Fruit fly (Drosophila melanogaster) whole organism, embryonic: Measurements from ENCODE around the gene APC4.
A peak's percentile ranks its signal among the peaks of the same experiment; 100 is the strongest.

Experiments
- BtbVII ChIP-seq: fragments of 200-800 bp; sonication (Bioruptor generic); optimal IDR thresholded peaks from 3 replicates; lab custom pipeline; 2017; ENCODE audit warnings: missing biosample characterization, mild to moderate bottlenecking, missing genetic modification characterization
- CG10431 ChIP-seq: fragments of 200-800 bp; sonication (Bioruptor generic); optimal IDR thresholded peaks from 3 replicates; lab custom pipeline; 2018; ENCODE audit warnings: missing biosample characterization, mild to moderate bottlenecking, missing genetic modification characterization
- CG10565 ChIP-seq: fragments of 200-800 bp; sonication (Bioruptor generic); optimal IDR thresholded peaks from 3 replicates; lab custom pipeline; 2016; ENCODE audit warnings: missing biosample characterization, mild to moderate bottlenecking, missing genetic modification characterization
- CG11695 ChIP-seq: fragments of 200-800 bp; sonication (Bioruptor generic); IDR thresholded peaks from 3 replicates; pipeline ENCODE4 v1.3.6; 2022; ENCODE audit warnings: missing biosample characterization, missing genetic modification characterization
- CG12236 ChIP-seq: fragments of 200-800 bp; sonication (Bioruptor generic); optimal IDR thresholded peaks from 2 replicates; lab custom pipeline; 2016; ENCODE audit warnings: missing biosample characterization, missing genetic modification characterization
- CG13287 ChIP-seq: fragments of 200-800 bp; sonication (Bioruptor generic); IDR thresholded peaks from 2 replicates; pipeline ENCODE4 v1.3.6; 2022; ENCODE audit warnings: missing biosample characterization, missing genetic modification characterization; ENCODE audit not compliant: partially characterized antibody
- CG13624 ChIP-seq: fragments of 200-800 bp; sonication (Bioruptor generic); optimal IDR thresholded peaks from 2 replicates; lab custom pipeline; 2016; ENCODE audit warnings: missing biosample characterization, missing genetic modification characterization
- CG14014 ChIP-seq: fragments of 200-800 bp; sonication (Bioruptor generic); IDR thresholded peaks from 2 replicates; pipeline ENCODE4 v1.3.6; 2022; ENCODE audit warnings: missing biosample characterization, missing genetic modification characterization
- CG14710 ChIP-seq: fragments of 200-800 bp; sonication (Bioruptor generic); optimal IDR thresholded peaks from 3 replicates; lab custom pipeline; 2019; ENCODE audit warnings: missing biosample characterization, mild to moderate bottlenecking, missing genetic modification characterization, moderate library complexity
- CG14860 ChIP-seq: fragments of 200-800 bp; sonication (Bioruptor generic); IDR thresholded peaks from 3 replicates; pipeline ENCODE4 v1.3.6; 2022; ENCODE audit warnings: missing biosample characterization, missing genetic modification characterization; ENCODE audit not compliant: partially characterized antibody
- CG14965 ChIP-seq: fragments of 200-800 bp; sonication (Bioruptor generic); optimal IDR thresholded peaks from 2 replicates; lab custom pipeline; 2016; ENCODE audit warnings: missing biosample characterization, missing genetic modification characterization, borderline replicate concordance
- CG15601 ChIP-seq: fragments of 200-800 bp; sonication (Bioruptor generic); optimal IDR thresholded peaks from 3 replicates; lab custom pipeline; 2019; ENCODE audit warnings: missing biosample characterization, mild to moderate bottlenecking, missing genetic modification characterization, moderate library complexity
- CG17802 ChIP-seq: fragments of 200-800 bp; sonication (Bioruptor generic); optimal IDR thresholded peaks from 2 replicates; lab custom pipeline; 2018; ENCODE audit warnings: missing biosample characterization, mild to moderate bottlenecking, missing genetic modification characterization, moderate library complexity
- CG18619 ChIP-seq: fragments of 200-800 bp; sonication (Bioruptor generic); optimal IDR thresholded peaks from 3 replicates; lab custom pipeline; 2017; ENCODE audit warnings: missing biosample characterization, mild to moderate bottlenecking, missing genetic modification characterization
- CG18764 ChIP-seq: fragments of 200-800 bp; sonication (Bioruptor generic); optimal IDR thresholded peaks from 3 replicates; lab custom pipeline; 2016; ENCODE audit warnings: missing biosample characterization, missing genetic modification characterization
- CG2202 ChIP-seq: fragments of 200-800 bp; sonication (Bioruptor generic); optimal IDR thresholded peaks from 2 replicates; lab custom pipeline; 2018; ENCODE audit warnings: missing biosample characterization, mild to moderate bottlenecking, missing genetic modification characterization
- CG3407 ChIP-seq: fragments of 200-800 bp; sonication (Bioruptor generic); optimal IDR thresholded peaks from 2 replicates; lab custom pipeline; 2018; ENCODE audit warnings: missing biosample characterization, mild to moderate bottlenecking, missing genetic modification characterization
- CG34422 ChIP-seq: fragments of 200-800 bp; sonication (Bioruptor generic); IDR thresholded peaks from 3 replicates; pipeline ENCODE4 v1.3.6; 2022; ENCODE audit warnings: missing biosample characterization, missing genetic modification characterization
- CG42726 ChIP-seq: fragments of 200-800 bp; sonication (Bioruptor generic); IDR thresholded peaks from 2 replicates; pipeline ENCODE4 v1.3.6; 2022; ENCODE audit warnings: missing biosample characterization, missing genetic modification characterization; ENCODE audit not compliant: partially characterized antibody
- CG4360 ChIP-seq: fragments of 200-800 bp; sonication (Bioruptor generic); IDR thresholded peaks from 2 replicates; pipeline ENCODE4 v1.3.6; 2022; ENCODE audit warnings: missing biosample characterization, missing genetic modification characterization
- CG43689 ChIP-seq: fragments of 200-800 bp; sonication (Bioruptor generic); IDR thresholded peaks from 2 replicates; pipeline ENCODE4 v1.3.6; 2022; ENCODE audit warnings: missing biosample characterization, missing genetic modification characterization
- CG6765 ChIP-seq: fragments of 200-800 bp; sonication (Bioruptor generic); optimal IDR thresholded peaks from 3 replicates; lab custom pipeline; 2017; ENCODE audit warnings: missing biosample characterization, mild to moderate bottlenecking, missing genetic modification characterization
- CG7357 ChIP-seq: fragments of 200-800 bp; sonication (Bioruptor generic); IDR thresholded peaks from 3 replicates; pipeline ENCODE4 v1.3.6; 2022; ENCODE audit warnings: missing biosample characterization, missing genetic modification characterization
- CG7556 ChIP-seq: fragments of 200-800 bp; sonication (Bioruptor generic); optimal IDR thresholded peaks from 2 replicates; lab custom pipeline; 2017; ENCODE audit warnings: missing biosample characterization, mild to moderate bottlenecking, missing genetic modification characterization
- CG7928 ChIP-seq: fragments of 200-800 bp; sonication (Bioruptor generic); optimal IDR thresholded peaks from 2 replicates; lab custom pipeline; 2017; ENCODE audit warnings: missing biosample characterization, mild to moderate bottlenecking, missing genetic modification characterization
- CG8388 ChIP-seq: fragments of 200-800 bp; sonication (Bioruptor generic); optimal IDR thresholded peaks from 2 replicates; lab custom pipeline; 2019; ENCODE audit warnings: missing biosample characterization, mild to moderate bottlenecking, missing genetic modification characterization, moderate library complexity
- Dad ChIP-seq: fragments of 200-800 bp; sonication (Bioruptor generic); optimal IDR thresholded peaks from 3 replicates; lab custom pipeline; 2016; ENCODE audit warnings: missing biosample characterization, missing genetic modification characterization
- Dek ChIP-seq: fragments of 200-800 bp; sonication (Bioruptor generic); optimal IDR thresholded peaks from 3 replicates; lab custom pipeline; 2019; ENCODE audit warnings: missing biosample characterization, mild to moderate bottlenecking, missing genetic modification characterization, moderate library complexity
- Doc3 ChIP-seq: fragments of 200-800 bp; sonication (Bioruptor generic); IDR thresholded peaks from 3 replicates; pipeline ENCODE4 v1.3.6; 2022; ENCODE audit warnings: missing biosample characterization, missing genetic modification characterization; ENCODE audit not compliant: partially characterized antibody
- ERR ChIP-seq: fragments of 200-800 bp; sonication (Bioruptor generic); optimal IDR thresholded peaks from 2 replicates; lab custom pipeline; 2016; ENCODE audit warnings: missing biosample characterization, missing genetic modification characterization
- Ets65A ChIP-seq: fragments of 200-800 bp; sonication (Bioruptor generic); peaks from one replicate; lab custom pipeline; 2016; ENCODE audit warnings: missing biosample characterization, missing genetic modification characterization
- Hr3 ChIP-seq: fragments of 200-800 bp; sonication (Bioruptor generic); optimal IDR thresholded peaks from 3 replicates; lab custom pipeline; 2016; ENCODE audit warnings: missing biosample characterization, missing genetic modification characterization
- Hsf ChIP-seq: fragments of 200-800 bp; sonication (Bioruptor generic); optimal IDR thresholded peaks from 3 replicates; lab custom pipeline; 2016; ENCODE audit warnings: missing biosample characterization, missing genetic modification characterization
- NFAT ChIP-seq: fragments of 200-800 bp; sonication (Bioruptor generic); IDR thresholded peaks from 2 replicates; pipeline ENCODE4 v1.3.6; 2022; ENCODE audit warnings: missing biosample characterization, missing genetic modification characterization
- Optix ChIP-seq: fragments of 200-800 bp; sonication (Bioruptor generic); IDR thresholded peaks from 3 replicates; pipeline ENCODE4 v1.3.6; 2022; ENCODE audit warnings: missing biosample characterization, missing genetic modification characterization
- PHDP ChIP-seq: fragments of 200-800 bp; sonication (Bioruptor generic); optimal IDR thresholded peaks from 3 replicates; lab custom pipeline; 2018; ENCODE audit warnings: missing biosample characterization, mild to moderate bottlenecking, missing genetic modification characterization, moderate library complexity
- Stat92E ChIP-seq, 3 experiments: fragments of >200 bp in 2 of 3; fragments of 200-800 bp in 1 of 3; sonication (Bioruptor generic) in 1 of 3; optimal IDR thresholded peaks; 2 replicates each; lab custom pipeline; 2017 to 2019; ENCODE audit warnings: missing biosample characterization in 3 of 3, missing genetic modification characterization in 3 of 3, mild to moderate bottlenecking in 1 of 3, moderate library complexity in 1 of 3
- amos ChIP-seq: fragments of 200-800 bp; sonication (Bioruptor generic); IDR thresholded peaks from 2 replicates; pipeline ENCODE4 v1.3.6; 2022; ENCODE audit warnings: missing biosample characterization, missing genetic modification characterization; ENCODE audit not compliant: partially characterized antibody
- az2 ChIP-seq: fragments of 200-800 bp; sonication (Bioruptor generic); optimal IDR thresholded peaks from 3 replicates; lab custom pipeline; 2016; ENCODE audit warnings: missing biosample characterization, missing genetic modification characterization
- bigmax ChIP-seq: fragments of 200-800 bp; sonication (Bioruptor generic); optimal IDR thresholded peaks from 2 replicates; lab custom pipeline; 2018; ENCODE audit warnings: missing biosample characterization, mild to moderate bottlenecking, missing genetic modification characterization
- gro ChIP-seq: fragments of 200-800 bp; sonication (Bioruptor generic); optimal IDR thresholded peaks from 2 replicates; lab custom pipeline; 2016; ENCODE audit warnings: missing biosample characterization, missing genetic modification characterization
- lmd ChIP-seq: fragments of 200-800 bp; sonication (Bioruptor generic); IDR thresholded peaks from 2 replicates; pipeline ENCODE4 v1.3.6; 2022; ENCODE audit warnings: missing biosample characterization, missing genetic modification characterization
- luna ChIP-seq: fragments of 200-800 bp; sonication (Bioruptor generic); optimal IDR thresholded peaks from 2 replicates; lab custom pipeline; 2016; ENCODE audit warnings: missing biosample characterization, missing genetic modification characterization
- oc ChIP-seq: fragments of 200-800 bp; sonication (Bioruptor generic); optimal IDR thresholded peaks from 2 replicates; lab custom pipeline; 2018; ENCODE audit warnings: missing biosample characterization, mild to moderate bottlenecking, missing genetic modification characterization, moderate library complexity
- pho ChIP-seq: fragments of 200-800 bp; sonication (Bioruptor generic); optimal IDR thresholded peaks from 2 replicates; lab custom pipeline; 2016; ENCODE audit warnings: missing biosample characterization, missing genetic modification characterization
- sisA ChIP-seq: fragments of 200-800 bp; sonication (Bioruptor generic); IDR thresholded peaks from 2 replicates; pipeline ENCODE4 v1.3.6; 2022; ENCODE audit warnings: missing biosample characterization, missing genetic modification characterization
- slou ChIP-seq: fragments of 200-800 bp; sonication (Bioruptor generic); optimal IDR thresholded peaks from 3 replicates; lab custom pipeline; 2016; ENCODE audit warnings: missing biosample characterization, missing genetic modification characterization
- toy ChIP-seq: fragments of 200-800 bp; sonication (Bioruptor generic); IDR thresholded peaks from 2 replicates; pipeline ENCODE4 v1.3.6; 2022; ENCODE audit warnings: missing biosample characterization, missing genetic modification characterization
- twi ChIP-seq: fragments of 200-800 bp; optimal IDR thresholded peaks from 2 replicates; lab custom pipeline; 2019; ENCODE audit warnings: missing biosample characterization, mild to moderate bottlenecking, missing genetic modification characterization, moderate library complexity
- wek ChIP-seq: fragments of 200-800 bp; sonication (Bioruptor generic); optimal IDR thresholded peaks from 3 replicates; lab custom pipeline; 2018; ENCODE audit warnings: missing biosample characterization, mild to moderate bottlenecking, missing genetic modification characterization, moderate library complexity

Gene APC4

DNA sequence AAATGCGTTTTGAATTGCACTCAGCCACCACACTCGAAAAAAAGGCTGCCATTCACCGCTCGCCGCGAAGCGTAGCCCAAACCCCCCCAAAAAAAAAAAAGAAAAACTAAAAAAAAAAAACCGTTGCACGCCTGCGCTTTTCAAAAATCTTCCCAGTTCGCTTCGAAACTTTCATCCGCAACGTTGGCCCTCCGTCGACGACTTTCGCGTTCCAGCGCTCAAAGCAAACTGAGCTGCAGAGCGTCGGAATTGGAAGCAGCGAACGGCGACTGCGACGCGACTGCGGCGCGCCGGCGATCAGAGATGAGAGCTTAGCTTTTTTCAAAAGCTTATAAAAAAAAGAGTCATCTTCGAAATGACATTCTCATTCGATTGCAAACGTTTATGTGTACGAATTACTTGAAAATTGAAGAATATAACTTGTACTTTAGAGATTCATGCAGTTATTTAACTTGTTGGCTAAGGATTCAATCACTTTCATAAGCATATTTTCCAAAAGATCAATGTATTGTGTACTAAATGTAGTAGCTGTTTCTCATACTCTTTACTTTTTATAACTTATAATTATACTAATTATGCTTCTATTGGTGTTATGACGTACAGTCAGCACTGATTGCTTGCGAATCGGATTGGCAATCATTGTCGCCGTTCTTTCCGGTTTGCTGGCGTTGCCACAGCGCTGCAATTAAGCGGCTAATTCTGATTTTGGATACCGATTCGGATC is 14.8 kb upstream of the APC4 start, which contains the start of gene CG15365 (continued):
- TF ChIP-seq CG42726 = 0 out of 2 replicates have a peak, but pooled peaks have one; percentile 17
- TF ChIP-seq ERR = no peak
- TF ChIP-seq bigmax = no peak
- no peak for TF ChIP-seq lmd (GFP tag; lab: Robert Waterston, UW)
- TF ChIP-seq CG10565 = no peak
- TF ChIP-seq wek (GFP tag; lab: Kevin White, UChicago) = no peak
- no peak for TF ChIP-seq Hr3 (GFP tag; lab: Kevin White, UChicago)
- peak; percentile 11; the same call in 1 of the 2 replicates for TF ChIP-seq CG13287
- TF ChIP-seq pho (GFP tag; lab: Kevin White, UChicago) = no peak

dm6 chrX:9068822-9069221 is 13.9 kb upstream of the APC4 start:
- TF ChIP-seq CG4360 (GFP tag; lab: Robert Waterston, UW) (no peak), CG17802 (tag; lab: Kevin White, UChicago) (no peak), slou (GFP tag; lab: Kevin White, UChicago) (no peak), CG34422 (GFP tag; lab: Robert Waterston, UW) (no peak), az2 (GFP tag; lab: Kevin White, UChicago) (no peak), Dad (GFP tag; lab: Kevin White, UChicago) (no peak), CG6765 (no peak), amos (no peak), Dek (no peak), CG7357 (no peak), CG7928 (GFP tag; lab: Kevin White, UChicago) (no peak), BtbVII (no peak), CG15601 (tag; lab: Kevin White, UChicago) (no peak), CG10431 (GFP tag; lab: Kevin White, UChicago) (no peak), CG14014 (GFP tag; lab: Robert Waterston, UW) (no peak), Ets65A (GFP tag; lab: Kevin White, UChicago) (no peak), oc (no peak), CG14860 (no peak), CG12236 (GFP tag; lab: Kevin White, UChicago) (no peak), luna (GFP tag; lab: Kevin White, UChicago) (no peak), Doc3 (no peak), CG14710 (tag; lab: Kevin White, UChicago) (no peak), Stat92E (GFP tag; optimal IDR thresholded peaks at IDR 0.05; lab: Kevin White, UChicago) (no peak), PHDP (tag; lab: Kevin White, UChicago) (no peak), CG2202 (no peak), CG13624 (GFP tag; lab: Kevin White, UChicago) (no peak), CG14965 (no peak), twi (tag; lab: Kevin White, UChicago) (no peak), CG3407 (GFP tag; lab: Kevin White, UChicago) (no peak), CG18619 (no peak), CG7556 (GFP tag; lab: Kevin White, UChicago) (no peak), CG18764 (no peak), Hsf (GFP tag; lab: Kevin White, UChicago) (no peak), gro (no peak), toy (no peak), NFAT (GFP tag; lab: Robert Waterston, UW) (peak; percentile 40; the same call in 1 of the 2 replicates), CG43689 (GFP tag; lab: Robert Waterston, UW) (no peak), CG8388 (GFP tag; lab: Kevin White, UChicago) (no peak), sisA (no peak), CG11695 (GFP tag; lab: Robert Waterston, UW) (no peak), Optix (no peak)
